Worm (Caenorhabditis elegans): ENCODE results near the gene C46F11.6.

- TF ChIP-seq nhr-28 (tag; optimal IDR thresholded peaks at IDR 0.05) (no peak), ama-1 (optimal IDR thresholded peaks at IDR 0.05) (no peak), mdt-29 (GFP tag; IDR thresholded peaks at IDR 0.05) (no peak), ctbp-1 (GFP tag; IDR thresholded peaks at IDR 0.05) (no peak), lsy-2 (tag; optimal IDR thresholded peaks at IDR 0.05) (no peak), lin-39 (tag; optimal IDR thresholded peaks at IDR 0.05) (no peak), nhr-10 (tag; optimal IDR thresholded peaks at IDR 0.05) (no peak), zip-11 (GFP tag; IDR thresholded peaks at IDR 0.05) (no peak), lin-15B (tag; optimal IDR thresholded peaks at IDR 0.05) (no peak)
Observed at ce11 chrIII:3644075-3644474, 26.2 kb downstream of the C46F11.6 start, which contains the start of gene unc-93.

Measured in whole organism, L4 larva.